Worm (Caenorhabditis elegans) whole organism, L3 larva: ENCODE measurements around the gene T23F11.6.

Experiments
- R02D3.7 ChIP-seq: fragments of 150-350 bp; optimal IDR thresholded peaks from 2 replicates; lab custom pipeline; 2014; ENCODE audit warnings: missing biosample characterization, missing genetic modification characterization
- ZK546.5 ChIP-seq: sonication (generic microtip); optimal IDR thresholded peaks from 2 replicates; lab custom pipeline; 2017; ENCODE audit warnings: missing biosample characterization, missing genetic modification characterization
- ama-1 ChIP-seq: fragments of 150-350 bp; optimal IDR thresholded peaks from 2 replicates; lab custom pipeline; 2018
- ceh-16 ChIP-seq: sonication (generic microtip); optimal IDR thresholded peaks from 2 replicates; lab custom pipeline; 2017; ENCODE audit warnings: missing biosample characterization, missing genetic modification characterization
- ceh-28 ChIP-seq: fragments of 150-350 bp; optimal IDR thresholded peaks from 2 replicates; lab custom pipeline; 2014; ENCODE audit warnings: missing biosample characterization, missing genetic modification reagents, missing genetic modification characterization
- ceh-82 ChIP-seq: fragments of 150-350 bp; optimal IDR thresholded peaks from 2 replicates; lab custom pipeline; 2014; ENCODE audit warnings: missing biosample characterization, missing genetic modification characterization
- ceh-9 ChIP-seq: sonication (generic microtip); optimal IDR thresholded peaks from 2 replicates; lab custom pipeline; 2018; ENCODE audit warnings: missing biosample characterization, missing genetic modification characterization
- daf-12 ChIP-seq: fragments of 150-350 bp; optimal IDR thresholded peaks from 2 replicates; lab custom pipeline; 2014; ENCODE audit warnings: missing biosample characterization, missing genetic modification reagents, missing genetic modification characterization
- egl-27 ChIP-seq: sonication (generic microtip); optimal IDR thresholded peaks from 4 replicates; lab custom pipeline; 2017; ENCODE audit warnings: missing biosample characterization, missing genetic modification reagents, missing genetic modification characterization
- elt-1 ChIP-seq: fragments of 150-350 bp; optimal IDR thresholded peaks from 2 replicates; lab custom pipeline; 2014; ENCODE audit warnings: missing biosample characterization, missing genetic modification characterization
- elt-2 ChIP-seq: sonication (generic microtip); optimal IDR thresholded peaks from 2 replicates; lab custom pipeline; 2016; ENCODE audit warnings: missing genetic modification reagents, mild to moderate bottlenecking, missing genetic modification characterization, missing compliant biosample characterization
- elt-3 ChIP-seq, 3 experiments: fragments of 150-350 bp in 1 of 3; sonication (generic microtip) in 2 of 3; optimal IDR thresholded peaks; 2 replicates in 2 of 3; 4 replicates in 1 of 3; lab custom pipeline; 2014 to 2017; ENCODE audit warnings: missing biosample characterization in 3 of 3, missing genetic modification characterization in 3 of 3
- fkh-10 ChIP-seq: sonication (generic microtip); optimal IDR thresholded peaks from 2 replicates; lab custom pipeline; 2017; ENCODE audit warnings: missing biosample characterization, missing genetic modification reagents, missing genetic modification characterization
- fkh-2 ChIP-seq: fragments of 150-350 bp; optimal IDR thresholded peaks from 2 replicates; lab custom pipeline; 2014; ENCODE audit warnings: missing biosample characterization, missing genetic modification reagents, missing genetic modification characterization
- fos-1 ChIP-seq: fragments of 150-350 bp; optimal IDR thresholded peaks from 2 replicates; lab custom pipeline; 2014; ENCODE audit warnings: missing biosample characterization, missing genetic modification characterization
- hmg-11 ChIP-seq: sonication (generic microtip); optimal IDR thresholded peaks from 2 replicates; lab custom pipeline; 2016; ENCODE audit warnings: missing genetic modification characterization, missing compliant biosample characterization
- jun-1 ChIP-seq: fragments of 150-350 bp; optimal IDR thresholded peaks from 2 replicates; lab custom pipeline; 2014; ENCODE audit warnings: missing biosample characterization, missing genetic modification reagents, missing genetic modification characterization
- lin-15B ChIP-seq: fragments of 150-350 bp; optimal IDR thresholded peaks from 2 replicates; lab custom pipeline; 2014; ENCODE audit warnings: missing biosample characterization, missing genetic modification characterization
- lsy-12 ChIP-seq: sonication (generic microtip); optimal IDR thresholded peaks from 2 replicates; lab custom pipeline; 2016; ENCODE audit warnings: mild to moderate bottlenecking, missing genetic modification characterization, missing compliant biosample characterization
- mdl-1 ChIP-seq: fragments of 150-350 bp; optimal IDR thresholded peaks from 2 replicates; lab custom pipeline; 2014; ENCODE audit warnings: missing biosample characterization, missing genetic modification characterization
- nfya-1 ChIP-seq: sonication (generic microtip); optimal IDR thresholded peaks from 2 replicates; lab custom pipeline; 2017; ENCODE audit warnings: missing genetic modification characterization, mild to moderate bottlenecking, missing compliant biosample characterization, antibody characterized with exemption, moderate library complexity; ENCODE audit not compliant: insufficient read depth
- nhr-11 ChIP-seq: fragments of 150-350 bp; optimal IDR thresholded peaks from 2 replicates; lab custom pipeline; 2014; ENCODE audit warnings: missing biosample characterization, missing genetic modification characterization
- nhr-12 ChIP-seq: fragments of 150-350 bp; optimal IDR thresholded peaks from 2 replicates; lab custom pipeline; 2014; ENCODE audit warnings: missing biosample characterization, missing genetic modification characterization
- nhr-23 ChIP-seq: fragments of 150-350 bp; optimal IDR thresholded peaks from 2 replicates; lab custom pipeline; 2014; ENCODE audit warnings: missing biosample characterization, missing genetic modification reagents, missing genetic modification characterization
- nhr-237 ChIP-seq: fragments of 150-350 bp; optimal IDR thresholded peaks from 2 replicates; lab custom pipeline; 2014; ENCODE audit warnings: missing biosample characterization, missing genetic modification characterization
- nhr-25 ChIP-seq: sonication (generic microtip); optimal IDR thresholded peaks from 2 replicates; lab custom pipeline; 2017; ENCODE audit warnings: missing biosample characterization, missing genetic modification characterization
- nhr-28 ChIP-seq: fragments of 150-350 bp; optimal IDR thresholded peaks from 2 replicates; lab custom pipeline; 2014; ENCODE audit warnings: missing biosample characterization, missing genetic modification characterization
- nhr-43 ChIP-seq: sonication (generic microtip); optimal IDR thresholded peaks from 2 replicates; lab custom pipeline; 2016; ENCODE audit warnings: mild to moderate bottlenecking, missing genetic modification characterization, missing compliant biosample characterization; ENCODE audit not compliant: poor library complexity, severe bottlenecking
- nhr-67 ChIP-seq: fragments of 150-350 bp; optimal IDR thresholded peaks from 2 replicates; lab custom pipeline; 2014; ENCODE audit warnings: missing biosample characterization, missing genetic modification characterization
- nhr-76 ChIP-seq: fragments of 150-350 bp; sonication (generic microtip); optimal IDR thresholded peaks from 5 replicates; lab custom pipeline; 2014; ENCODE audit warnings: missing biosample characterization, missing genetic modification characterization
- nhr-77 ChIP-seq: fragments of 150-350 bp; optimal IDR thresholded peaks from 2 replicates; lab custom pipeline; 2014; ENCODE audit warnings: missing biosample characterization, missing genetic modification characterization
- pha-4 ChIP-seq: fragments of 150-350 bp; optimal IDR thresholded peaks from 2 replicates; lab custom pipeline; 2014; ENCODE audit warnings: missing biosample characterization, missing genetic modification reagents, missing genetic modification characterization
- pqm-1 ChIP-seq: fragments of 150-350 bp; optimal IDR thresholded peaks from 2 replicates; lab custom pipeline; 2017; ENCODE audit warnings: missing biosample characterization, missing genetic modification characterization, inconsistent platforms
- sea-2 ChIP-seq: fragments of 150-350 bp; sonication (generic microtip); optimal IDR thresholded peaks from 4 replicates; lab custom pipeline; 2014; ENCODE audit warnings: missing biosample characterization, missing genetic modification reagents, missing genetic modification characterization
- snpc-4 ChIP-seq: fragments of 150-350 bp; optimal IDR thresholded peaks from 2 replicates; lab custom pipeline; 2014; ENCODE audit warnings: missing biosample characterization, missing genetic modification characterization
- tbx-2 ChIP-seq: sonication (generic microtip); optimal IDR thresholded peaks from 2 replicates; lab custom pipeline; 2016; ENCODE audit warnings: mild to moderate bottlenecking, missing genetic modification characterization, missing compliant biosample characterization
- unc-39 ChIP-seq: sonication (generic microtip); optimal IDR thresholded peaks from 4 replicates; lab custom pipeline; 2017; ENCODE audit warnings: missing biosample characterization, missing genetic modification characterization
- unc-62 ChIP-seq: fragments of 150-350 bp; sonication (generic microtip); optimal IDR thresholded peaks from 4 replicates; lab custom pipeline; 2014; ENCODE audit warnings: missing biosample characterization, missing genetic modification reagents, missing genetic modification characterization
- zag-1 ChIP-seq: fragments of 150-350 bp; optimal IDR thresholded peaks from 2 replicates; lab custom pipeline; 2014; ENCODE audit warnings: missing biosample characterization, missing genetic modification characterization
- ztf-11 ChIP-seq: fragments of 150-350 bp; optimal IDR thresholded peaks from 2 replicates; lab custom pipeline; 2014; ENCODE audit warnings: missing biosample characterization, missing genetic modification characterization
- ztf-4 ChIP-seq: fragments of 150-350 bp; optimal IDR thresholded peaks from 2 replicates; lab custom pipeline; 2014; ENCODE audit warnings: missing biosample characterization, missing genetic modification characterization

T23F11.6 gene

DNA sequence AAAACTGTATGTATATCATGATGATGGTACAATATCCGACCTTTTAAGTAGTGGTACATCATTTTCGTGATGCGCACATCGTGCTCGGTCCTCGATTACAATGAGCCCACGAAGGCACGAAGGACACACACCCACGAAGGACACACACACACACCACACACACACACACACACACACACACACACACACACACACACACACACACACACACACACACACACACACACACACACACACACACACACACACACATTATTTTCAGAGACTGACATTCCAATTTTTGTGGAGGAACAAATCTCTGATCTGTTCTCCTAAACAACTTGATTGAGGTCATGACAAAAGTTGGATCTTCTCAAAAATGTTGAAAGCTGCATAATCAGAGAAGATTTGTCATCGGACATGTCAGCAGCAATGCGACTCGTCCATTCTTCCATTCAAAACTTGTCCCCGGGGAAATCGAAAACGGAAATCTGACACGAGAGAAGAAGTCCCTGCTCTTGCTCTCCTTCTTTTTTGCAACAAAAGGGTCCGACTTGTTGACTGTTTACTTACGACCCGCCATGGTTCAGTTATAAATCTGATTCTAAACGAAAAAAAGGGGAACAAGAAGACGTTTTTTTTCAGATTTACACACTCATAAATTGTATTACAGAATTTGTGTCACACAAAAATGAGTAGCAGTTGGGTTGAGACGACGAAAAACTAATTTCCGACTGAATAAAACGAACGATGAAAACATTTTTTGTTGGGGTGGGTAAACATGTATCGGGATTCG lies 21.4 kb downstream of the T23F11.6 start:
- TF ChIP-seq elt-1 (tag; lab: Kevin White, UChicago) = no peak
- TF ChIP-seq tbx-2 (tag; lab: Kevin White, UChicago) = no peak
- no peak for TF ChIP-seq R02D3.7
- no peak for TF ChIP-seq zag-1 (tag; lab: Kevin White, UChicago)
- TF ChIP-seq fkh-10 (GFP tag; lab: Kevin White, UChicago) = peak; percentile 93
- no peak for TF ChIP-seq ama-1

DNA sequence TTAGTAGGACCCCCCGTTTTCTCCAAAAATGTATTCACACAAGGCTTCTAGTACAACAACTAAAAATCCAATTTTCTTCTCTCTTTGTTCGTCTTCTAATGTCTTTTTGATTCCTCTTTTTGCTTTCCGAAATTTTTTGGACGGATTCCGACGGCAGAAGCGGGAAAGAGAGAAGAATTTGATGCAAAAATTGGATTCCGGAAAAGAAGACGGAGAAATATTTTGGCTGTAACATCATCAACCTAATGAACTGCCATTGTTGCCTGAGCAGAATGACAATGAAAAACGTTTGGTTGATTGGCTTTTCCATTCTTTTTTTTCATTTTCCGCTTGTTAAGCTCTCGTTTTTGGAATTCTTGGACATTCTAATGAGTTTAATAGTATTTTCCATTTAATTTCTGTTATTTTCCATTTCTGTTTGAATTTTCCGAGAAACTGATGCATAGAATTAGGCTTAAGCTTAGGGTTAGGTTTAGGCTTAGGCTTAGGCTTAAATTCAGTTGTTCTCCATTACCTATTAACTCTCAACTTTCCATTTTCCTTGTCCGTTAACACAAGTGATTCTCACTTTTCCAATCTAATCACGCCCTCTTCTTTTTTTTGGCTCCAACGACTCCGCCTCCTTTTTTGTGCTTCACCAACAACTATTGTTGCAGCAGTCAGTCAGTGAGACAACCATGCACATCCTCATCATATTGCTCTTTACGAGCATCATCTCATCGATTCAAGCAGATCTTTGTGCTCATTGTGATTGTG lies 25.2 kb downstream of the T23F11.6 start, which contains the start of gene lron-5:
TSS of gene lron-5 (plus strand) at position 655 of the 756 bp plus-strand sequence.
- TF ChIP-seq ztf-11 (tag; lab: Kevin White, UChicago) = no peak
- peak; percentile 60 for TF ChIP-seq fkh-10 (GFP tag; lab: Kevin White, UChicago)
- no peak for TF ChIP-seq nhr-77 (tag; lab: Kevin White, UChicago)
- TF ChIP-seq tbx-2 (tag; lab: Kevin White, UChicago) = no peak
- no peak for TF ChIP-seq snpc-4 (tag; lab: Kevin White, UChicago)
- no peak for TF ChIP-seq pqm-1
- no peak for TF ChIP-seq ceh-16 (tag; lab: Kevin White, UChicago)
- no peak for TF ChIP-seq nhr-12 (tag; lab: Kevin White, UChicago)
- TF ChIP-seq, all 47 proteins: peak for 1

DNA sequence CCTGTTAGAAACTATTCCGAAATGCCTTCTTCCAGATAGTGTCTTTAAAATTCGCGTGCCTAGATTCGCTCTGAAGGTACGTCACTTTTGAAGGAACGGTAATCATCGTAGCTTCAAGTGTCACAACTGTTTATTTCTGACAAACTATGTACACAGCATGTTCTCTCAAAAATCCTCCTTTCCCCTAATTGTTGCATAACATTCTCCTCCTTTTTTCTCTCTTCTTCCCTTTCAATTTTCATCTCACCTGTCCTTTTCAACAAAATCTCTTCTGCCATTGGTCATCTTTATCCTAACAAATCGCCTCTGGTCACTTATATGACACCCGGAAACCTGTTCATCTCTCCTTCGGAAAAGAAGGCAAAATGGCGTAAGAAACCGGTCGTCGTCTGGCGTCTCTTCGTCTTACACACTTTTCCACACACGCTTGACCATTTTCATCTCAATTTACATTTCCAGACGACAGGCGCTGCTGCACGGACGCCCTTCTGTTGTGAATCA lies 31.6 kb downstream of the T23F11.6 start, which contains the start of gene lips-3:
TSS of gene lips-3 (plus strand) at position 458 of the 501 bp plus-strand sequence.
- TF ChIP-seq elt-1 (tag; lab: Kevin White, UChicago) (no peak), nhr-25 (tag; lab: Kevin White, UChicago) (peak; percentile 77)

DNA sequence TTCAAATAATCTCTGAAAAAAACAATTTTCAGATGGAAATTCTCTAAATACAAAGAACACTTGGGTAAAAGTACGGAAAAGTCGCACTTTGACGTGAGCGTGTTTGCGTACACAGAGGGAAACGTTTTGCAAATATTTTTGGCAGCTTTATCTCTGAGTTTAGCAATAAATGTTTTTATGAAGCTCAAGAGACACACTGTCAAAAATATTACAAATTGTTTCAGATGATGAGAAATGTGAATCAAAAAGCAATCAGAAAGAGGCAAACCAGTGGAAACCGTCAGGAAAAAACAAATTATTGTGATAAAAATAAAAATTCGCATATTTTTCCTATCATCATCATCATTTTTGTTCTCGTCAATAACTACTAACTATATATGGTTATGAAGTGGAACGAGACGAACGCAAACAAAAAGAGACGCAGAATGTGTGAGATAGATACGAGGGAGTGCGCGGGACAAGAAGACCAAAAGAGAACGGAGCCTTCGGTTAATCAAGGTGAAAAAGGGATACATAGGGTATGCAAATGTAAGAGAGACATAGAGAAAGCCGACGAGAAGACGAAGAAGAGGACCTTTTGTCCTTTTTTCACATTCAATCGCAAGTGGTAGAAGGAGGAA lies 35.3 kb downstream of the T23F11.6 start, which contains the start of gene sel-2:
TSS of gene sel-2 (minus strand) at position 51 of the 620 bp plus-strand sequence.
- peak; percentile 57 for TF ChIP-seq pha-4 (tag; lab: Kevin White, UChicago)
- TF ChIP-seq nhr-25 (tag; lab: Kevin White, UChicago) = peak; percentile 39
- no peak for TF ChIP-seq R02D3.7
- TF ChIP-seq sea-2 (GFP tag; lab: Kevin White, UChicago) = no peak
- TF ChIP-seq ztf-4 (tag; lab: Kevin White, UChicago) = no peak
- TF ChIP-seq unc-39 (tag; lab: Kevin White, UChicago) = no peak
- TF ChIP-seq unc-62 (GFP tag; lab: Kevin White, UChicago) = no peak
- TF ChIP-seq nhr-28 = no peak
- no peak for TF ChIP-seq ceh-9 (tag; lab: Kevin White, UChicago)
- no peak for TF ChIP-seq elt-2 (tag; lab: Kevin White, UChicago)
- no peak for TF ChIP-seq nhr-43 (tag; lab: Kevin White, UChicago)
- TF ChIP-seq nhr-67 (tag; lab: Kevin White, UChicago) = no peak
- TF ChIP-seq nfya-1 = peak; percentile 36
- TF ChIP-seq ZK546.5 (tag; lab: Kevin White, UChicago) = no peak
- no peak for TF ChIP-seq nhr-237 (tag; lab: Kevin White, UChicago)
- no peak for TF ChIP-seq nhr-11 (tag; lab: Kevin White, UChicago)
- no peak for TF ChIP-seq jun-1 (tag; lab: Kevin White, UChicago)
- no peak for TF ChIP-seq elt-1 (tag; lab: Kevin White, UChicago)
- no peak for TF ChIP-seq ceh-16 (tag; lab: Kevin White, UChicago)
- TF ChIP-seq nhr-12 (tag; lab: Kevin White, UChicago) = no peak
- no peak for TF ChIP-seq fkh-2
- TF ChIP-seq nhr-76 (tag; lab: Kevin White, UChicago) = no peak
- TF ChIP-seq elt-3 (tag; optimal IDR thresholded peaks at IDR 0.05; lab: Kevin White, UChicago) = no peak
- TF ChIP-seq ceh-82 (tag; lab: Kevin White, UChicago) = no peak
- TF ChIP-seq snpc-4 (tag; lab: Kevin White, UChicago) = peak; percentile 65
- TF ChIP-seq tbx-2 (tag; lab: Kevin White, UChicago) = no peak
- TF ChIP-seq nhr-23 = no peak
- TF ChIP-seq pqm-1 = no peak
- TF ChIP-seq ztf-11 (tag; lab: Kevin White, UChicago) = no peak
- TF ChIP-seq daf-12 = no peak
- TF ChIP-seq egl-27 (tag; lab: Kevin White, UChicago) = no peak
- TF ChIP-seq ama-1 = no peak
- TF ChIP-seq fos-1 (tag; lab: Kevin White, UChicago) = no peak
- no peak for TF ChIP-seq lsy-12 (tag; lab: Kevin White, UChicago)
- TF ChIP-seq hmg-11 = peak; percentile 61
- TF ChIP-seq ceh-28 (tag; lab: Kevin White, UChicago) = no peak
- no peak for TF ChIP-seq fkh-10 (GFP tag; lab: Kevin White, UChicago)
- TF ChIP-seq lin-15B (tag; lab: Kevin White, UChicago) = peak; percentile 0
- no peak for TF ChIP-seq mdl-1
